Worm (Caenorhabditis elegans): Measurements from ENCODE around the gene C41H7.2.

DNA sequence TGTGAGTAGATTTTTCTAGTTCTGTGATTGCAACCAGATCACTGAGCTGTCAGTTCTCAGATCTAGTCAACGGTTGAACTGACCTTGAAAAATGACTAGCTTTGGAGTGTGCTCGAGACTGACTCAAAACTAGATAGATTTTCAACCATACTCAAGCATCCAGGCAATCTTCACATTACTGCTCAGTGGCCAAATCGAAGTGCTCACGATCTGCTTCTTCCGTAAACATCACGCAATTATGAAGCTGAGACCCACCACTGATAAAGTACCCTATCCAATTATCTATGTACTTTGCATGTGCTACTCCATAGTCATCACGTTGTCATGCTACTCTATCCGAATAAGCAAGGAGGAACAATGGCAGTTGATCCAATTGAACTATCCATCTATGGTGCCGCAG, 36.7 kb downstream of the C41H7.2 start:
- TF ChIP-seq F37D6.2 (tag; optimal IDR thresholded peaks at IDR 0.05) (no peak), lin-38 (GFP tag; IDR thresholded peaks at IDR 0.05) (no peak), set-16 (GFP tag; IDR thresholded peaks at IDR 0.05) (no peak), nhr-28 (tag; optimal IDR thresholded peaks at IDR 0.05) (no peak), lin-39 (tag; optimal IDR thresholded peaks at IDR 0.05) (no peak), ztf-11 (tag; optimal IDR thresholded peaks at IDR 0.05) (no peak), zag-1 (tag; optimal IDR thresholded peaks at IDR 0.05) (no peak), lsy-2 (tag; optimal IDR thresholded peaks at IDR 0.05) (no peak), unc-62 (GFP tag; optimal IDR thresholded peaks at IDR 0.05 in 1 of 2) (peak in 1 of 2 experiments; percentile 94), unc-62 (tag; optimal IDR thresholded peaks at IDR 0.05) (no peak)

Measured in whole organism, L4 larva.